Worm (Caenorhabditis elegans): ENCODE measurements around the gene mrps-7.

ce11 chrIV:14802316-14802715 lies 34.8 kb upstream of the mrps-7 start, which contains the start of gene Y57G11C.1142:
- TF ChIP-seq flt-1 (GFP tag; IDR thresholded peaks at IDR 0.05), result no peak
- no peak for TF ChIP-seq med-1 (GFP tag; optimal IDR thresholded peaks at IDR 0.05; ENCODE audit: insufficient read depth)
- no peak for TF ChIP-seq cog-1 (tag; optimal IDR thresholded peaks at IDR 0.05)
- no peak for TF ChIP-seq ztf-29 (GFP tag; IDR thresholded peaks at IDR 0.05)

All from whole organism, midembryonic.